Worm (Caenorhabditis elegans) whole organism, L3 larva: ENCODE results near the gene lpr-6.
A peak's percentile ranks its signal among the peaks of the same experiment; 100 is the strongest.

Source experiments
- R02D3.7 ChIP-seq: fragments of 150-350 bp; optimal IDR thresholded peaks from 2 replicates; lab custom pipeline; 2014; ENCODE audit warnings: missing biosample characterization, missing genetic modification characterization
- ZK546.5 ChIP-seq: sonication (generic microtip); optimal IDR thresholded peaks from 2 replicates; lab custom pipeline; 2017; ENCODE audit warnings: missing biosample characterization, missing genetic modification characterization
- aly-2 ChIP-seq: fragments of 150-350 bp; optimal IDR thresholded peaks from 2 replicates; lab custom pipeline; 2014; ENCODE audit warnings: missing biosample characterization, missing genetic modification characterization
- ama-1 ChIP-seq: fragments of 150-350 bp; optimal IDR thresholded peaks from 2 replicates; lab custom pipeline; 2018
- ceh-16 ChIP-seq: sonication (generic microtip); optimal IDR thresholded peaks from 2 replicates; lab custom pipeline; 2017; ENCODE audit warnings: missing biosample characterization, missing genetic modification characterization
- ceh-28 ChIP-seq: fragments of 150-350 bp; optimal IDR thresholded peaks from 2 replicates; lab custom pipeline; 2014; ENCODE audit warnings: missing biosample characterization, missing genetic modification reagents, missing genetic modification characterization
- ceh-82 ChIP-seq: fragments of 150-350 bp; optimal IDR thresholded peaks from 2 replicates; lab custom pipeline; 2014; ENCODE audit warnings: missing biosample characterization, missing genetic modification characterization
- ceh-9 ChIP-seq: sonication (generic microtip); optimal IDR thresholded peaks from 2 replicates; lab custom pipeline; 2018; ENCODE audit warnings: missing biosample characterization, missing genetic modification characterization
- daf-12 ChIP-seq: fragments of 150-350 bp; optimal IDR thresholded peaks from 2 replicates; lab custom pipeline; 2014; ENCODE audit warnings: missing biosample characterization, missing genetic modification reagents, missing genetic modification characterization
- egl-27 ChIP-seq: sonication (generic microtip); optimal IDR thresholded peaks from 4 replicates; lab custom pipeline; 2017; ENCODE audit warnings: missing biosample characterization, missing genetic modification reagents, missing genetic modification characterization
- egl-5 ChIP-seq: fragments of 150-350 bp; optimal IDR thresholded peaks from 2 replicates; lab custom pipeline; 2017; ENCODE audit warnings: missing biosample characterization, missing genetic modification reagents, missing genetic modification characterization, inconsistent platforms
- elt-1 ChIP-seq: fragments of 150-350 bp; optimal IDR thresholded peaks from 2 replicates; lab custom pipeline; 2014; ENCODE audit warnings: missing biosample characterization, missing genetic modification characterization
- elt-2 ChIP-seq: sonication (generic microtip); optimal IDR thresholded peaks from 2 replicates; lab custom pipeline; 2016; ENCODE audit warnings: missing genetic modification reagents, mild to moderate bottlenecking, missing genetic modification characterization, missing compliant biosample characterization
- elt-3 ChIP-seq, 3 experiments: fragments of 150-350 bp in 1 of 3; sonication (generic microtip) in 2 of 3; optimal IDR thresholded peaks; 2 replicates in 2 of 3; 4 replicates in 1 of 3; lab custom pipeline; 2014 to 2017; ENCODE audit warnings: missing biosample characterization in 3 of 3, missing genetic modification characterization in 3 of 3
- eor-1 ChIP-seq, 2 experiments: fragments of 150-350 bp; optimal IDR thresholded peaks; 2 replicates each; lab custom pipeline; 2014 to 2018; ENCODE audit warnings: missing biosample characterization in 2 of 2, missing genetic modification characterization in 2 of 2
- fkh-10 ChIP-seq: sonication (generic microtip); optimal IDR thresholded peaks from 2 replicates; lab custom pipeline; 2017; ENCODE audit warnings: missing biosample characterization, missing genetic modification reagents, missing genetic modification characterization
- fkh-2 ChIP-seq: fragments of 150-350 bp; optimal IDR thresholded peaks from 2 replicates; lab custom pipeline; 2014; ENCODE audit warnings: missing biosample characterization, missing genetic modification reagents, missing genetic modification characterization
- hmg-11 ChIP-seq: sonication (generic microtip); optimal IDR thresholded peaks from 2 replicates; lab custom pipeline; 2016; ENCODE audit warnings: missing genetic modification characterization, missing compliant biosample characterization
- jun-1 ChIP-seq: fragments of 150-350 bp; optimal IDR thresholded peaks from 2 replicates; lab custom pipeline; 2014; ENCODE audit warnings: missing biosample characterization, missing genetic modification reagents, missing genetic modification characterization
- lin-15B ChIP-seq: fragments of 150-350 bp; optimal IDR thresholded peaks from 2 replicates; lab custom pipeline; 2014; ENCODE audit warnings: missing biosample characterization, missing genetic modification characterization
- lin-39 ChIP-seq: fragments of 150-350 bp; optimal IDR thresholded peaks from 2 replicates; lab custom pipeline; 2018; ENCODE audit warnings: missing biosample characterization, missing genetic modification reagents, missing genetic modification characterization
- lsy-12 ChIP-seq: sonication (generic microtip); optimal IDR thresholded peaks from 2 replicates; lab custom pipeline; 2016; ENCODE audit warnings: mild to moderate bottlenecking, missing genetic modification characterization, missing compliant biosample characterization
- mml-1 ChIP-seq: fragments of 150-350 bp; sonication (generic microtip); optimal IDR thresholded peaks from 3 replicates; lab custom pipeline; 2014; ENCODE audit warnings: missing biosample characterization, missing genetic modification characterization
- nfya-1 ChIP-seq: sonication (generic microtip); optimal IDR thresholded peaks from 2 replicates; lab custom pipeline; 2017; ENCODE audit warnings: missing genetic modification characterization, mild to moderate bottlenecking, missing compliant biosample characterization, antibody characterized with exemption, moderate library complexity; ENCODE audit not compliant: insufficient read depth
- nhr-12 ChIP-seq: fragments of 150-350 bp; optimal IDR thresholded peaks from 2 replicates; lab custom pipeline; 2014; ENCODE audit warnings: missing biosample characterization, missing genetic modification characterization
- nhr-23 ChIP-seq: fragments of 150-350 bp; optimal IDR thresholded peaks from 2 replicates; lab custom pipeline; 2014; ENCODE audit warnings: missing biosample characterization, missing genetic modification reagents, missing genetic modification characterization
- nhr-237 ChIP-seq: fragments of 150-350 bp; optimal IDR thresholded peaks from 2 replicates; lab custom pipeline; 2014; ENCODE audit warnings: missing biosample characterization, missing genetic modification characterization
- nhr-25 ChIP-seq: sonication (generic microtip); optimal IDR thresholded peaks from 2 replicates; lab custom pipeline; 2017; ENCODE audit warnings: missing biosample characterization, missing genetic modification characterization
- nhr-28 ChIP-seq: fragments of 150-350 bp; optimal IDR thresholded peaks from 2 replicates; lab custom pipeline; 2014; ENCODE audit warnings: missing biosample characterization, missing genetic modification characterization
- nhr-43 ChIP-seq: sonication (generic microtip); optimal IDR thresholded peaks from 2 replicates; lab custom pipeline; 2016; ENCODE audit warnings: mild to moderate bottlenecking, missing genetic modification characterization, missing compliant biosample characterization; ENCODE audit not compliant: poor library complexity, severe bottlenecking
- nhr-67 ChIP-seq: fragments of 150-350 bp; optimal IDR thresholded peaks from 2 replicates; lab custom pipeline; 2014; ENCODE audit warnings: missing biosample characterization, missing genetic modification characterization
- nhr-77 ChIP-seq: fragments of 150-350 bp; optimal IDR thresholded peaks from 2 replicates; lab custom pipeline; 2014; ENCODE audit warnings: missing biosample characterization, missing genetic modification characterization
- pqm-1 ChIP-seq: fragments of 150-350 bp; optimal IDR thresholded peaks from 2 replicates; lab custom pipeline; 2017; ENCODE audit warnings: missing biosample characterization, missing genetic modification characterization, inconsistent platforms
- sea-2 ChIP-seq: fragments of 150-350 bp; sonication (generic microtip); optimal IDR thresholded peaks from 4 replicates; lab custom pipeline; 2014; ENCODE audit warnings: missing biosample characterization, missing genetic modification reagents, missing genetic modification characterization
- skn-1 ChIP-seq: fragments of 150-350 bp; optimal IDR thresholded peaks from 2 replicates; lab custom pipeline; 2014; ENCODE audit warnings: missing biosample characterization, missing genetic modification characterization
- snpc-4 ChIP-seq: fragments of 150-350 bp; optimal IDR thresholded peaks from 2 replicates; lab custom pipeline; 2014; ENCODE audit warnings: missing biosample characterization, missing genetic modification characterization
- unc-39 ChIP-seq: sonication (generic microtip); optimal IDR thresholded peaks from 4 replicates; lab custom pipeline; 2017; ENCODE audit warnings: missing biosample characterization, missing genetic modification characterization
- unc-62 ChIP-seq: fragments of 150-350 bp; sonication (generic microtip); optimal IDR thresholded peaks from 4 replicates; lab custom pipeline; 2014; ENCODE audit warnings: missing biosample characterization, missing genetic modification reagents, missing genetic modification characterization
- ztf-11 ChIP-seq: fragments of 150-350 bp; optimal IDR thresholded peaks from 2 replicates; lab custom pipeline; 2014; ENCODE audit warnings: missing biosample characterization, missing genetic modification characterization
- ztf-4 ChIP-seq: fragments of 150-350 bp; optimal IDR thresholded peaks from 2 replicates; lab custom pipeline; 2014; ENCODE audit warnings: missing biosample characterization, missing genetic modification characterization

Gene lpr-6

DNA sequence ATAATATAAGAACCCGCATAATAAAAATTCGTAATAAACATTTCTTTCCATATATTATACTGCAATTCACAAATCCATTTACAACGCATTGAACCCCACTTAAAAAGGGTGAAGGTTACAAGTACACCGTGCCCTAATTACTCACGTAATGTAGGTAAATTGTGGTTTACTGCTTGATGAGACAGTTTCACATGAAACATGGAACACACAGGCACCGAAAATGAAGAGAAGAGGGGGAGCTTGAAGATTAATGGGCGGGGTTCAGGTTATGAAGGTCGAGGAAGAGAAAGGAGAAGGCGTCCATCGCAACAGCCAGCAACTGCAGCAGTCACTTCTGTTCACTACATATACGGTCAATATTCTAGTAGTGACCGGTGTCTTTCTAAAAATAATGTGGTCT, at the start of gene lpr-6:
Gene lpr-6, plus strand, starts transcription at position 251 of the 400 bp plus-strand sequence.
- TF ChIP-seq sea-2 (no peak), pqm-1 (tag; lab: Kevin White, UChicago) (no peak), elt-1 (tag; lab: Kevin White, UChicago) (no peak), ceh-82 (no peak), nhr-12 (tag; lab: Kevin White, UChicago) (no peak), ceh-9 (no peak), skn-1 (no peak), aly-2 (no peak), fkh-10 (GFP tag; lab: Kevin White, UChicago) (no peak), elt-3 (tag; optimal IDR thresholded peaks at IDR 0.05; lab: Kevin White, UChicago) (no peak), nhr-23 (tag; lab: Kevin White, UChicago) (peak; percentile 87), lin-15B (no peak), egl-5 (no peak), nfya-1 (tag; lab: Kevin White, UChicago) (no peak), snpc-4 (tag; lab: Kevin White, UChicago) (no peak), eor-1 (tag; optimal IDR thresholded peaks at IDR 0.05; lab: Kevin White, UChicago) (no peak), ztf-4 (no peak), nhr-25 (peak; percentile 5), unc-39 (tag; lab: Kevin White, UChicago) (no peak), elt-2 (tag; lab: Kevin White, UChicago) (no peak), lin-39 (tag; lab: Kevin White, UChicago) (no peak), egl-27 (tag; lab: Kevin White, UChicago) (no peak), ceh-28 (no peak), nhr-237 (tag; lab: Kevin White, UChicago) (no peak), lsy-12 (tag; lab: Kevin White, UChicago) (no peak), ztf-11 (no peak), nhr-77 (tag; lab: Kevin White, UChicago) (no peak), ceh-16 (tag; lab: Kevin White, UChicago) (no peak), ZK546.5 (tag; lab: Kevin White, UChicago) (no peak), mml-1 (tag; lab: Kevin White, UChicago) (no peak), nhr-43 (tag; lab: Kevin White, UChicago) (peak; percentile 86), ama-1 (lab: Kevin White, UChicago) (peak; percentile 11)

DNA sequence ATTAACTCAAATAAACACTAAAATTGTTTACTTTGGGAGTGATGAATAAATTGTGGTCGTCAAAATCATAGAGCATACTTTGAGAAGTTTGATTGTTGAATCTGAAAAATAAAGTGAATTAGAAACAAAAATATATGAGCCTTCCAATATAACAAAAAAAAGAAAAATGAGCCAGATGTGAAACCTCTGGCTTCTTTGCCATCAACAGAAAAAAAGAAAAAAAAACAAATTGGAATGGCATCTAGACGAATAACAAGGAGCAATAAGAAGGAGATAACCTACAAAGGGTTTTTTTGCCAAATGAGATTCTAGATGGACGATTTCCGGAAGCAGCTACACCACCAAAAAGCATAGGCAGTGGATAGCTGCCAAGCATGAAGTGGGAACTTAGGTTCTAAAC, 49.2 kb upstream of the lpr-6 start, which contains the start of gene F58A3.4:
Gene F58A3.4, minus strand, starts transcription at position 101 of the 400 bp plus-strand sequence.
- TF ChIP-seq ceh-16 (tag; lab: Kevin White, UChicago) (no peak), lsy-12 (tag; lab: Kevin White, UChicago) (no peak), egl-5 (no peak), nhr-23 (tag; lab: Kevin White, UChicago) (no peak), nhr-28 (tag; lab: Kevin White, UChicago) (no peak), mml-1 (tag; lab: Kevin White, UChicago) (no peak), fkh-2 (tag; lab: Kevin White, UChicago) (no peak), elt-1 (tag; lab: Kevin White, UChicago) (no peak), ZK546.5 (tag; lab: Kevin White, UChicago) (no peak), daf-12 (tag; lab: Kevin White, UChicago) (no peak), R02D3.7 (tag; lab: Kevin White, UChicago) (no peak)

DNA sequence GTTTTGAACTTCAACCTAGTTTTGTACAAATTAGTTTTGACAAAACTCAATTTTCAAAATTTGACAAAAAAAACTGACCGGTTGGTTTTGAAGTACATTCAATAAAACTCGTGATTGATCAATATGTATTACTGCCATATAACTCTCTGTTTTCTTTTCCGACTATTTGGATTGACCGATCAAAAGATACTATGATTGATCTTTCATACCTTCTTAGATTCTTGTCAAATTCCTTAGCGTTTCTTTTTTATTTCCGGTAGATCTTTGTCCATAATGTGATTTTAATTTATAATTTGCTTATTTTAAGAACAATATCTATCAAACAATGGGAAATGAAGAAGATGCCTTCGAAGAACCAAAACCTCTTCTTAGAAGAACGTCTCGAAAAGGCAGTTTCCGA, 47.5 kb upstream of the lpr-6 start, which contains the start of gene F58A3.3:
Gene F58A3.3, plus strand, starts transcription at position 301 of the 400 bp plus-strand sequence.
- TF ChIP-seq unc-62 (GFP tag; lab: Kevin White, UChicago) (no peak), sea-2 (no peak), hmg-11 (tag; lab: Kevin White, UChicago) (no peak), jun-1 (tag; lab: Kevin White, UChicago) (no peak), ceh-82 (no peak), egl-27 (tag; lab: Kevin White, UChicago) (no peak), egl-5 (no peak), nhr-67 (no peak)
